Fruit fly (Drosophila melanogaster): ENCODE measurements around the gene Ent1.

Ent1 gene

DNA sequence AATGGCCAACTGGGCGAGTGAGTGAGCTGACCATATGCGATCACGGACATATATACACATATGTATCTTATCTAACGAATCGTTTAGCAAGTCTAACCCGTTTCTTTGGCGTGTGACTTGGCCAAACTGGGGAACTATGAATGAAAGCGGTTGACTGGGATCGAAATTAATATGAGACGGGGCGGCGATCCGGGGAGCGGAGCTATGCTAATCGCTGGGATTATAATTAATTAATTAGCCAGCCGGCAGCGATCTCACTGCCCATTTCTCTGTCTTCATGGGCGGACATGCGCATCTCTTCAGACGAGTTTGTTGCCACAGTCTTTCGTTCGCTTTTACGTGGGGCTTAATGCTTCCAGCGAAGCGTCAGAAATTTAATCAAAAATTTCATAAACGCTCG lies 34.9 kb upstream of the Ent1 start:
- TF ChIP-seq Myc (optimal IDR thresholded peaks at IDR 0.05), result no peak
- no peak for TF ChIP-seq foxo (GFP tag; optimal IDR thresholded peaks at IDR 0.05)
- no peak for TF ChIP-seq Dfd (GFP tag; optimal IDR thresholded peaks at IDR 0.05)
- TF ChIP-seq Sp1 (GFP tag; optimal IDR thresholded peaks at IDR 0.05), result no peak
- TF ChIP-seq Hr83 (GFP tag; optimal IDR thresholded peaks at IDR 0.05; ENCODE audit: poor library complexity, severe bottlenecking), result no peak

DNA sequence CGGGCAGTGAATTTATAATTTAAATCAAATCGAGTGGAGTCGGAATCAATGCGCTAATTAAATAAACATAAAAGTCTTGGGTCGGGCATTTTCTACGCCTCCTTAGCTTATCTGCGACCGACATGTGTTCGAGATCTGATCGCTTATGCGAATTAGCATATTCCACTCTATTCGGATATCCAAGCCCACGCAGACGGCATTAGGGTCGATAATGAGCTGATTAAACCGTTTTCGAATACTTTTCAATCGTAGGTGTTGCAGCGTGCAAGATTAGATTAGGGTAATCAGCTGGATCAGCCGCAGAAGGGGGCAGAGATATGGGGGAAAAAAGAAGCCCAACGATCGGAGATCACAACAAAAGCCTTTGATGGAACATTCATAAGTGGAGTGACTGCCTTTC lies 32.8 kb upstream of the Ent1 start:
- TF ChIP-seq psq (GFP tag; optimal IDR thresholded peaks at IDR 0.05) (no peak), h (GFP tag; optimal IDR thresholded peaks at IDR 0.05) (no peak), Mio (GFP tag; optimal IDR thresholded peaks at IDR 0.05) (no peak), Hr83 (GFP tag; optimal IDR thresholded peaks at IDR 0.05; ENCODE audit: poor library complexity, severe bottlenecking) (no peak), dsf (GFP tag; optimal IDR thresholded peaks at IDR 0.05; ENCODE audit: borderline replicate concordance) (no peak), usp (GFP tag; optimal IDR thresholded peaks at IDR 0.05) (no peak), tai (GFP tag; optimal IDR thresholded peaks at IDR 0.05) (no peak), Abd-B (GFP tag; optimal IDR thresholded peaks at IDR 0.05) (no peak), Vsx2 (GFP tag; optimal IDR thresholded peaks at IDR 0.05; ENCODE audit: partially characterized antibody) (no peak), N (GFP tag; optimal IDR thresholded peaks at IDR 0.05) (no peak)

DNA sequence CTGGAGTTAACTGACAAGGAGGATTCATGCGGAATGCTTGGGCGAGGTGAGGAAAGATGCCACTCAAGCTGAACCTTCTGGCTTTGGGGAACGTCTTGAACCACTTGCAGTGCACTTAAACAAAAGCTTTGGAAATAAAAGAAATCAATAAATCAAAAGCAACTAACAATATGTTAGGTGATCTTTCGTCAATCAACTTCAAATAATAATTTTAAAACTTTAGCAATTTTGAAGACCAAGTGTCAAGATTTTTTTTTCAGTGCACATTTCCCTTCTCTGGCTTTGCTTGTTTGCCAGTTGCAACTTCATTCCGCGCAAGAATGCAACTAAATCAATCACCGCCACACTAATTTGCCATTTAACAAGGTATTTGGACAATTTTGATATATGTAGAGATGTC lies 25.1 kb upstream of the Ent1 start:
- TF ChIP-seq psq (GFP tag; optimal IDR thresholded peaks at IDR 0.05) (peak; percentile 43), CG9705 (GFP tag; optimal IDR thresholded peaks at IDR 0.05) (no peak), Hr78 (GFP tag; optimal IDR thresholded peaks at IDR 0.05) (no peak), Sp1 (GFP tag; optimal IDR thresholded peaks at IDR 0.05) (peak; percentile 55), sv (GFP tag; optimal IDR thresholded peaks at IDR 0.05) (no peak), Hr83 (GFP tag; optimal IDR thresholded peaks at IDR 0.05; ENCODE audit: poor library complexity, severe bottlenecking) (no peak), HLH106 (tag; optimal IDR thresholded peaks at IDR 0.05) (peak; percentile 62), CG32264 (GFP tag; optimal IDR thresholded peaks at IDR 0.05) (no peak), CrebA (GFP tag; optimal IDR thresholded peaks at IDR 0.05; ENCODE audit: borderline replicate concordance) (no peak), Dfd (GFP tag; optimal IDR thresholded peaks at IDR 0.05) (no peak), usp (GFP tag; optimal IDR thresholded peaks at IDR 0.05) (no peak), pan (optimal IDR thresholded peaks at IDR 0.05) (no peak), Dif (GFP tag; optimal IDR thresholded peaks at IDR 0.05; ENCODE audit: partially characterized antibody) (no peak), fru (GFP tag; optimal IDR thresholded peaks at IDR 0.05) (peak; percentile 69), Myc (optimal IDR thresholded peaks at IDR 0.05) (no peak), OdsH (GFP tag; optimal IDR thresholded peaks at IDR 0.05) (peak; percentile 57), Abd-B (GFP tag; optimal IDR thresholded peaks at IDR 0.05) (no peak), dmrt93B (GFP tag; optimal IDR thresholded peaks at IDR 0.05) (peak; percentile 5), Mio (GFP tag; optimal IDR thresholded peaks at IDR 0.05) (no peak), rgr (GFP tag; optimal IDR thresholded peaks at IDR 0.05) (peak; percentile 67), jim (GFP tag; optimal IDR thresholded peaks at IDR 0.05) (no peak), h (GFP tag; optimal IDR thresholded peaks at IDR 0.05) (peak; percentile 72), dl (GFP tag; optimal IDR thresholded peaks at IDR 0.05; ENCODE audit: insufficient read depth in 1 of 2, partially characterized antibody in 2 of 2) (no peak), Jra (GFP tag; optimal IDR thresholded peaks at IDR 0.05) (peak; percentile 19), tai (GFP tag; optimal IDR thresholded peaks at IDR 0.05) (no peak), Hnf4 (GFP tag; optimal IDR thresholded peaks at IDR 0.05) (peak; percentile 67), lola (GFP tag; optimal IDR thresholded peaks at IDR 0.05) (no peak), foxo (GFP tag; optimal IDR thresholded peaks at IDR 0.05) (peak in 1 of 2 experiments; percentile 70), Rel (GFP tag; optimal IDR thresholded peaks at IDR 0.05) (no peak), Rel (tag; optimal IDR thresholded peaks at IDR 0.05) (peak; percentile 1), woc (GFP tag; optimal IDR thresholded peaks at IDR 0.05) (peak; percentile 36), ey (GFP tag; optimal IDR thresholded peaks at IDR 0.05) (peak; percentile 63), sage (GFP tag; optimal IDR thresholded peaks at IDR 0.05) (peak; percentile 12), GATAd (GFP tag; optimal IDR thresholded peaks at IDR 0.05) (no peak), dsf (GFP tag; optimal IDR thresholded peaks at IDR 0.05; ENCODE audit: borderline replicate concordance) (no peak), brk (GFP tag; optimal IDR thresholded peaks at IDR 0.05) (peak; percentile 64), br (GFP tag; optimal IDR thresholded peaks at IDR 0.05) (peak; percentile 70), N (GFP tag; optimal IDR thresholded peaks at IDR 0.05) (no peak), Vsx2 (GFP tag; optimal IDR thresholded peaks at IDR 0.05; ENCODE audit: partially characterized antibody) (no peak)

All from whole organism, wandering third instar larva.